Fruit fly (Drosophila melanogaster) whole organism, pupa: ENCODE results near the gene Grip.

Experiments
- CG10348 ChIP-seq: fragments of 200-800 bp; sonication (Bioruptor generic); IDR thresholded peaks from 2 replicates; pipeline ENCODE4 v1.3.6; 2022; ENCODE audit warnings: missing biosample characterization, missing genetic modification characterization
- CG32121 ChIP-seq: fragments of 200-800 bp; sonication (Bioruptor generic); IDR thresholded peaks from 2 replicates; pipeline ENCODE4 v1.3.6; 2022; ENCODE audit warnings: missing biosample characterization, missing genetic modification characterization
- CG34367 ChIP-seq: fragments of 200-800 bp; sonication (Bioruptor generic); optimal IDR thresholded peaks from 2 replicates; lab custom pipeline; 2018; ENCODE audit warnings: missing biosample characterization, mild to moderate bottlenecking, missing genetic modification characterization
- CG4496 ChIP-seq: fragments of 200-800 bp; sonication (Bioruptor generic); IDR thresholded peaks from 3 replicates; pipeline ENCODE4 v1.3.6; 2022; ENCODE audit warnings: missing biosample characterization, missing genetic modification characterization
- Pif1B ChIP-seq: fragments of 200-800 bp; sonication (Bioruptor generic); optimal IDR thresholded peaks from 3 replicates; lab custom pipeline; 2016; ENCODE audit warnings: missing biosample characterization, missing genetic modification characterization

- TF ChIP-seq Pif1B (peak; percentile 54), CG34367 (tag; lab: Kevin White, UChicago) (no peak), CG32121 (GFP tag; lab: Robert Waterston, UW) (no peak), CG10348 (GFP tag; lab: Robert Waterston, UW) (no peak), CG4496 (peak; percentile 68)
Observed at dm6 chrX:5969860-5970665, 4.0 kb downstream of the Grip start.
